Worm (Caenorhabditis elegans) whole organism, L2 larva: Measurements from ENCODE around the gene gop-1.

ENCODE experiments used
- ZK546.5 ChIP-seq: sonication (generic microtip); optimal IDR thresholded peaks from 2 replicates; lab custom pipeline; 2017; ENCODE audit warnings: missing biosample characterization, missing genetic modification characterization
- aly-2 ChIP-seq: fragments of 150-350 bp; optimal IDR thresholded peaks from 2 replicates; lab custom pipeline; 2014; ENCODE audit warnings: missing biosample characterization, missing genetic modification characterization
- ama-1 ChIP-seq: fragments of 150-350 bp; optimal IDR thresholded peaks from 2 replicates; lab custom pipeline; 2018; ENCODE audit warnings: inconsistent platforms
- elt-1 ChIP-seq: fragments of 150-350 bp; optimal IDR thresholded peaks from 2 replicates; lab custom pipeline; 2014; ENCODE audit warnings: missing biosample characterization, missing genetic modification characterization
- elt-3 ChIP-seq: sonication (generic microtip); optimal IDR thresholded peaks from 2 replicates; lab custom pipeline; 2017; ENCODE audit warnings: missing biosample characterization, missing genetic modification characterization
- fos-1 ChIP-seq: fragments of 150-350 bp; optimal IDR thresholded peaks from 2 replicates; lab custom pipeline; 2014; ENCODE audit warnings: missing biosample characterization, missing genetic modification characterization
- lsy-2 ChIP-seq, 2 experiments: fragments of 150-350 bp in 1 of 2; sonication (generic microtip) in 1 of 2; optimal IDR thresholded peaks; 2 replicates each; lab custom pipeline; 2014 to 2017; ENCODE audit warnings: missing biosample characterization in 2 of 2, missing genetic modification characterization in 2 of 2
- mab-5 ChIP-seq: fragments of 150-350 bp; optimal IDR thresholded peaks from 2 replicates; lab custom pipeline; 2014; ENCODE audit warnings: missing biosample characterization, missing genetic modification characterization
- nhr-10 ChIP-seq: sonication (generic microtip); optimal IDR thresholded peaks from 2 replicates; lab custom pipeline; 2017; ENCODE audit warnings: missing biosample characterization, missing genetic modification characterization
- nhr-21 ChIP-seq: fragments of 150-350 bp; optimal IDR thresholded peaks from 2 replicates; lab custom pipeline; 2014; ENCODE audit warnings: missing biosample characterization, missing genetic modification characterization
- unc-62 ChIP-seq: fragments of 150-350 bp; optimal IDR thresholded peaks from 2 replicates; lab custom pipeline; 2014; ENCODE audit warnings: missing biosample characterization, missing genetic modification reagents, missing genetic modification characterization
- ztf-11 ChIP-seq: sonication (generic microtip); optimal IDR thresholded peaks from 2 replicates; lab custom pipeline; 2017; ENCODE audit warnings: missing biosample characterization, missing genetic modification characterization

DNA sequence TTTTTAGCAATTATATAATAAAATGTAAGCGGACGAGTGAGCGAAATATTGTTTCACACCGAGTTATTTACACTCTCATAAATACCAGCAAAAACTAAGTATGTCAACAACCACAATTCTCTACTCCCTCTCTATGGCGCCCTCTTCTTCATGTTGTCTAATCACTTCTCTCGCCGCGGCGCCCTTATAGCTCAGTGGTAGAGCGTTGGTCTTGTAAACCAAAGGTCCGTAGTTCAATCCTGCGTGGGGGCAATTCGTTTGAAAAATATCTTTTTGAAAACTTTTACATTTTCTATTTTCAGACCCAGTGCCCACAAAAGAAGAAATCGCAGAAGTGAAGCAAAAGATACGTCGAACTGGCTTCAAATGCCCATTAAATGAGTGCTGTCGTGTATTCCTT is 51.5 kb downstream of the gop-1 start:
- TF ChIP-seq ZK546.5 (tag; lab: Kevin White, UChicago) = no peak
- TF ChIP-seq nhr-10 = no peak
- no peak for TF ChIP-seq ama-1 (lab: Kevin White, UChicago)
- peak; percentile 44 to 58 for TF ChIP-seq lsy-2 (tag; optimal IDR thresholded peaks at IDR 0.05; lab: Kevin White, UChicago)
- no peak for TF ChIP-seq unc-62 (GFP tag; lab: Kevin White, UChicago)
- TF ChIP-seq mab-5 (tag; lab: Kevin White, UChicago) = no peak
- no peak for TF ChIP-seq aly-2 (tag; lab: Kevin White, UChicago)
- TF ChIP-seq nhr-21 (tag; lab: Kevin White, UChicago) = peak; percentile 7
- peak; percentile 49 for TF ChIP-seq fos-1 (tag; lab: Kevin White, UChicago)
- TF ChIP-seq ztf-11 (tag; lab: Kevin White, UChicago) = no peak
- TF ChIP-seq elt-3 (tag; lab: Kevin White, UChicago) = no peak
- no peak for TF ChIP-seq elt-1 (tag; lab: Kevin White, UChicago)
